Fruit fly (Drosophila melanogaster) whole organism, embryonic: ENCODE measurements around the gene CycG.

ENCODE experiments used
- Asciz ChIP-seq: fragments of 200-800 bp; sonication (Bioruptor generic); optimal IDR thresholded peaks from 2 replicates; lab custom pipeline; 2017; ENCODE audit warnings: missing biosample characterization, mild to moderate bottlenecking, missing genetic modification characterization, missing genetic modification reagents
- Atf3 ChIP-seq: fragments of 200-800 bp; sonication (Bioruptor generic); optimal IDR thresholded peaks from 3 replicates; lab custom pipeline; 2016; ENCODE audit warnings: missing biosample characterization, missing genetic modification characterization
- Blimp-1 ChIP-seq: fragments of 200-800 bp; sonication (Bioruptor generic); optimal IDR thresholded peaks from 3 replicates; lab custom pipeline; 2018; ENCODE audit warnings: missing biosample characterization, missing genetic modification characterization, mild to moderate bottlenecking, moderate library complexity, missing genetic modification reagents
- CG11093 ChIP-seq: fragments of 200-800 bp; sonication (Bioruptor generic); IDR thresholded peaks from 3 replicates; pipeline ENCODE4 v1.3.6; 2022; ENCODE audit warnings: missing biosample characterization, missing genetic modification characterization
- CG12219 ChIP-seq: fragments of 200-800 bp; sonication (Bioruptor generic); optimal IDR thresholded peaks from 3 replicates; lab custom pipeline; 2018; ENCODE audit warnings: missing biosample characterization, mild to moderate bottlenecking, missing genetic modification characterization
- CG15479 ChIP-seq: fragments of 200-800 bp; sonication (Bioruptor generic); optimal IDR thresholded peaks from 3 replicates; lab custom pipeline; 2019; ENCODE audit warnings: missing biosample characterization, mild to moderate bottlenecking, missing genetic modification characterization, moderate library complexity
- CG1647 ChIP-seq: fragments of 200-800 bp; sonication (Bioruptor generic); optimal IDR thresholded peaks from 3 replicates; lab custom pipeline; 2016; ENCODE audit warnings: missing biosample characterization, missing genetic modification characterization
- CG16813 ChIP-seq: fragments of 200-800 bp; sonication (Bioruptor generic); IDR thresholded peaks from 3 replicates; pipeline ENCODE4 v1.3.6; 2022; ENCODE audit warnings: missing biosample characterization, missing genetic modification characterization; ENCODE audit not compliant: partially characterized antibody
- CG2120 ChIP-seq: fragments of 200-800 bp; sonication (Bioruptor generic); optimal IDR thresholded peaks from 3 replicates; lab custom pipeline; 2016; ENCODE audit warnings: missing biosample characterization, missing genetic modification characterization
- CG32532 ChIP-seq: fragments of 200-800 bp; sonication (Bioruptor generic); IDR thresholded peaks from 2 replicates; pipeline ENCODE4 v1.3.6; 2022; ENCODE audit warnings: missing biosample characterization, missing genetic modification characterization
- CG4424 ChIP-seq: fragments of 200-800 bp; sonication (Bioruptor generic); optimal IDR thresholded peaks from 3 replicates; lab custom pipeline; 2016; ENCODE audit warnings: missing biosample characterization, missing genetic modification characterization
- CG6791 ChIP-seq: fragments of 200-800 bp; sonication (Bioruptor generic); IDR thresholded peaks from 3 replicates; pipeline ENCODE4 v1.3.6; 2022; ENCODE audit warnings: missing biosample characterization, missing genetic modification characterization; ENCODE audit not compliant: partially characterized antibody
- CG9727 ChIP-seq: fragments of 200-800 bp; sonication (Bioruptor generic); optimal IDR thresholded peaks from 3 replicates; lab custom pipeline; 2017; ENCODE audit warnings: missing biosample characterization, mild to moderate bottlenecking, missing genetic modification characterization
- CoRest ChIP-seq: fragments of 200-800 bp; sonication (Bioruptor generic); optimal IDR thresholded peaks from 3 replicates; lab custom pipeline; 2018; ENCODE audit warnings: missing biosample characterization, mild to moderate bottlenecking, missing genetic modification characterization, moderate library complexity
- Dbx ChIP-seq: fragments of 200-800 bp; sonication (Bioruptor generic); IDR thresholded peaks from 3 replicates; pipeline ENCODE4 v1.3.6; 2022; ENCODE audit warnings: missing biosample characterization, missing genetic modification characterization
- Elba2 ChIP-seq: fragments of 200-800 bp; sonication (Bioruptor generic); optimal IDR thresholded peaks from 3 replicates; lab custom pipeline; 2016; ENCODE audit warnings: missing biosample characterization, missing genetic modification characterization
- HHEX ChIP-seq: fragments of 200-800 bp; sonication (Bioruptor generic); optimal IDR thresholded peaks from 3 replicates; lab custom pipeline; 2017; ENCODE audit warnings: missing biosample characterization, mild to moderate bottlenecking, missing genetic modification characterization, missing genetic modification reagents
- HLH54F ChIP-seq: fragments of 200-800 bp; sonication (Bioruptor generic); optimal IDR thresholded peaks from 3 replicates; lab custom pipeline; 2016; ENCODE audit warnings: missing biosample characterization, missing genetic modification characterization
- HLHmδ ChIP-seq: fragments of 200-800 bp; sonication (Bioruptor generic); optimal IDR thresholded peaks from 2 replicates; lab custom pipeline; 2018; ENCODE audit warnings: missing biosample characterization, mild to moderate bottlenecking, missing genetic modification characterization, moderate library complexity
- Hey ChIP-seq: fragments of 200-800 bp; sonication (Bioruptor generic); optimal IDR thresholded peaks from 3 replicates; lab custom pipeline; 2018; ENCODE audit warnings: missing biosample characterization, mild to moderate bottlenecking, missing genetic modification characterization
- Hr39 ChIP-seq: fragments of >200 bp; optimal IDR thresholded peaks from 2 replicates; lab custom pipeline; 2017
- Hr51 ChIP-seq, 2 experiments: fragments of 200-800 bp; sonication (Bioruptor generic); optimal IDR thresholded peaks; 2 replicates in 1 of 2; 3 replicates in 1 of 2; lab custom pipeline; 2016 to 2018; ENCODE audit warnings: missing biosample characterization in 2 of 2, missing genetic modification characterization in 2 of 2, mild to moderate bottlenecking in 1 of 2, moderate library complexity in 1 of 2
- Hr78 ChIP-seq, 2 experiments: fragments of 200-800 bp in 1 of 2; fragments of >200 bp in 1 of 2; sonication (Bioruptor generic) in 1 of 2; optimal IDR thresholded peaks; 2 replicates each; lab custom pipeline; 2017 to 2019; ENCODE audit warnings: missing biosample characterization in 2 of 2, missing genetic modification characterization in 2 of 2, mild to moderate bottlenecking in 1 of 2, moderate library complexity in 1 of 2
- Lim3 ChIP-seq: fragments of 200-800 bp; sonication (Bioruptor generic); IDR thresholded peaks from 2 replicates; pipeline ENCODE4 v1.3.6; 2022; ENCODE audit warnings: missing biosample characterization, missing genetic modification characterization
- Max ChIP-seq: fragments of 200-800 bp; sonication (Bioruptor generic); optimal IDR thresholded peaks from 2 replicates; lab custom pipeline; 2016; ENCODE audit warnings: missing biosample characterization, mild to moderate bottlenecking, missing genetic modification characterization
- Med ChIP-seq: fragments of 200-800 bp; sonication (Bioruptor generic); peaks from one replicate; lab custom pipeline; 2016; ENCODE audit warnings: missing biosample characterization, missing genetic modification characterization, mild to moderate bottlenecking, inconsistent platforms, moderate library complexity
- NC2β ChIP-seq: fragments of 200-800 bp; sonication (Bioruptor generic); optimal IDR thresholded peaks from 2 replicates; lab custom pipeline; 2016; ENCODE audit warnings: missing biosample characterization, missing genetic modification characterization
- Nf-YA ChIP-seq: fragments of 200-800 bp; sonication (Bioruptor generic); IDR thresholded peaks from 2 replicates; pipeline ENCODE4 v1.3.6; 2022; ENCODE audit warnings: missing biosample characterization, missing genetic modification characterization
- Rx ChIP-seq: fragments of 200-800 bp; sonication (Bioruptor generic); IDR thresholded peaks from 2 replicates; pipeline ENCODE4 v1.3.6; 2022; ENCODE audit warnings: missing biosample characterization, missing genetic modification characterization
- Scr ChIP-seq: fragments of 200-800 bp; sonication (Bioruptor generic); IDR thresholded peaks from 2 replicates; pipeline ENCODE4 v1.3.6; 2022; ENCODE audit warnings: missing biosample characterization, missing genetic modification characterization; ENCODE audit not compliant: partially characterized antibody
- Ssrp ChIP-seq: fragments of 200-800 bp; sonication (Bioruptor generic); optimal IDR thresholded peaks from 2 replicates; lab custom pipeline; 2018; ENCODE audit warnings: missing biosample characterization, mild to moderate bottlenecking, missing genetic modification characterization, moderate library complexity
- Taf1 ChIP-seq: fragments of 200-800 bp; sonication (Bioruptor generic); IDR thresholded peaks from 2 replicates; pipeline ENCODE4 v1.3.6; 2022; ENCODE audit warnings: missing biosample characterization, missing genetic modification characterization
- caup ChIP-seq: fragments of 200-800 bp; sonication (Bioruptor generic); optimal IDR thresholded peaks from 3 replicates; lab custom pipeline; 2017; ENCODE audit warnings: missing biosample characterization, mild to moderate bottlenecking, missing genetic modification characterization, moderate library complexity; ENCODE audit not compliant: severe bottlenecking
- chm ChIP-seq: fragments of 200-800 bp; sonication (Bioruptor generic); IDR thresholded peaks from 2 replicates; pipeline ENCODE4 v1.3.6; 2022; ENCODE audit warnings: missing biosample characterization, missing genetic modification characterization
- da ChIP-seq: fragments of 200-800 bp; sonication (Bioruptor generic); optimal IDR thresholded peaks from 2 replicates; lab custom pipeline; 2016; ENCODE audit warnings: missing biosample characterization, missing genetic modification characterization
- dmrt99B ChIP-seq: fragments of 200-800 bp; sonication (Bioruptor generic); optimal IDR thresholded peaks from 2 replicates; lab custom pipeline; 2018; ENCODE audit warnings: missing biosample characterization, mild to moderate bottlenecking, missing genetic modification characterization, moderate library complexity
- eve ChIP-seq, 2 experiments: fragments of >200 bp; optimal IDR thresholded peaks; 2 replicates each; lab custom pipeline; 2017; ENCODE audit warnings: missing biosample characterization in 2 of 2, missing genetic modification characterization in 2 of 2
- gfzf ChIP-seq: fragments of 200-800 bp; sonication (Bioruptor generic); optimal IDR thresholded peaks from 2 replicates; lab custom pipeline; 2016; ENCODE audit warnings: missing biosample characterization, mild to moderate bottlenecking, missing genetic modification characterization, moderate library complexity
- grn ChIP-seq: fragments of 200-800 bp; sonication (Bioruptor generic); optimal IDR thresholded peaks from 3 replicates; lab custom pipeline; 2017; ENCODE audit warnings: missing biosample characterization, missing genetic modification characterization
- kah ChIP-seq: fragments of 200-800 bp; sonication (Bioruptor generic); optimal IDR thresholded peaks from 2 replicates; lab custom pipeline; 2018; ENCODE audit warnings: missing biosample characterization, mild to moderate bottlenecking, missing genetic modification characterization
- nerfin-1 ChIP-seq: fragments of 200-800 bp; sonication (Bioruptor generic); optimal IDR thresholded peaks from 3 replicates; lab custom pipeline; 2019; ENCODE audit warnings: missing biosample characterization, mild to moderate bottlenecking, missing genetic modification characterization, moderate library complexity
- oc ChIP-seq: fragments of 200-800 bp; sonication (Bioruptor generic); optimal IDR thresholded peaks from 2 replicates; lab custom pipeline; 2018; ENCODE audit warnings: missing biosample characterization, mild to moderate bottlenecking, missing genetic modification characterization, moderate library complexity
- onecut ChIP-seq: fragments of 200-800 bp; sonication (Bioruptor generic); IDR thresholded peaks from 2 replicates; pipeline ENCODE4 v1.3.6; 2022; ENCODE audit warnings: missing biosample characterization, missing genetic modification characterization
- phol ChIP-seq: fragments of 200-800 bp; sonication (Bioruptor generic); optimal IDR thresholded peaks from 3 replicates; lab custom pipeline; 2018; ENCODE audit warnings: missing biosample characterization, mild to moderate bottlenecking, missing genetic modification characterization, moderate library complexity
- pros ChIP-seq: fragments of 200-800 bp; sonication (Bioruptor generic); optimal IDR thresholded peaks from 3 replicates; lab custom pipeline; 2019; ENCODE audit warnings: missing biosample characterization, mild to moderate bottlenecking, missing genetic modification characterization, moderate library complexity
- sens ChIP-seq: fragments of 200-800 bp; sonication (Bioruptor generic); peaks from one replicate; lab custom pipeline; 2016; ENCODE audit warnings: missing biosample characterization, missing genetic modification characterization
- sens-2 ChIP-seq: fragments of 200-800 bp; sonication (Bioruptor generic); IDR thresholded peaks from 2 replicates; pipeline ENCODE4 v1.3.6; 2022; ENCODE audit warnings: missing biosample characterization, missing genetic modification characterization
- seq ChIP-seq: fragments of 200-800 bp; sonication (Bioruptor generic); IDR thresholded peaks from 2 replicates; pipeline ENCODE4 v1.3.6; 2022; ENCODE audit warnings: missing biosample characterization, missing genetic modification characterization
- sima ChIP-seq: fragments of 200-800 bp; sonication (Bioruptor generic); optimal IDR thresholded peaks from 2 replicates; lab custom pipeline; 2016; ENCODE audit warnings: missing biosample characterization, missing genetic modification characterization

The CycG gene

dm6 chr3R:31606242-31607143 is 6.0 kb downstream of the CycG start (continued):
- TF ChIP-seq da (no peak), Taf1 (GFP tag; lab: Robert Waterston, UW) (no peak), eve (GFP tag; optimal IDR thresholded peaks at IDR 0.05; lab: Kevin White, UChicago) (no peak), Hr51 (GFP tag; optimal IDR thresholded peaks at IDR 0.05; lab: Kevin White, UChicago) (no peak), kah (peak; percentile 4), Max (GFP tag; lab: Kevin White, UChicago) (no peak), pros (peak; percentile 93), HHEX (GFP tag; lab: Kevin White, UChicago) (no peak), Med (GFP tag; lab: Kevin White, UChicago) (peak; percentile 6), Atf3 (no peak), nerfin-1 (peak; percentile 91), CG16813 (GFP tag; lab: Robert Waterston, UW) (no peak), Hr78 (GFP tag; optimal IDR thresholded peaks at IDR 0.05; lab: Kevin White, UChicago) (peak in 1 of 2 experiments; percentile 32), chm (peak; percentile 16; the same call in 1 of the 2 replicates), seq (GFP tag; lab: Robert Waterston, UW) (peak; percentile 44; the same call in 1 of the 2 replicates), sens-2 (no peak), CG4424 (no peak), Asciz (GFP tag; lab: Kevin White, UChicago) (no peak), sens (peak; percentile 40), CG11093 (no peak), HLHmδ (GFP tag; lab: Kevin White, UChicago) (peak; percentile 10), CG15479 (peak; percentile 93), onecut (GFP tag; lab: Robert Waterston, UW) (no peak), gfzf (GFP tag; lab: Kevin White, UChicago) (peak; percentile 8), oc (tag; lab: Kevin White, UChicago) (no peak), CG9727 (GFP tag; lab: Kevin White, UChicago) (no peak), CG6791 (GFP tag; lab: Robert Waterston, UW) (0 out of 3 replicates have a peak, but pooled peaks have one; percentile 4), CG32532 (GFP tag; lab: Robert Waterston, UW) (no peak), Ssrp (tag; lab: Kevin White, UChicago) (no peak), Elba2 (GFP tag; lab: Kevin White, UChicago) (no peak), CG2120 (GFP tag; lab: Kevin White, UChicago) (no peak), HLH54F (no peak), sima (GFP tag; lab: Kevin White, UChicago) (no peak)

- TF ChIP-seq CG12219 (GFP tag; lab: Kevin White, UChicago) (no peak), grn (GFP tag; lab: Kevin White, UChicago) (peak; percentile 70), Blimp-1 (GFP tag; lab: Kevin White, UChicago) (peak; percentile 58)
- TF ChIP-seq, all 482 proteins: peak for 2
These were observed 6.7 kb downstream of the CycG start for dm6 chr3R:31605790-31606189.

- TF ChIP-seq Hey (tag; lab: Kevin White, UChicago) (no peak), Hr39 (lab: Kevin White, UChicago) (no peak), phol (tag; lab: Kevin White, UChicago) (no peak), Nf-YA (no peak), Lim3 (no peak), caup (GFP tag; lab: Kevin White, UChicago) (no peak), Scr (GFP tag; lab: Robert Waterston, UW) (no peak), Dbx (GFP tag; lab: Robert Waterston, UW) (no peak), dmrt99B (tag; lab: Kevin White, UChicago) (no peak), CG1647 (no peak), CoRest (tag; lab: Kevin White, UChicago) (no peak), NC2β (GFP tag; lab: Kevin White, UChicago) (no peak), Rx (GFP tag; lab: Robert Waterston, UW) (no peak)
These were observed 7.4 kb downstream of the CycG start for dm6 chr3R:31605117-31605432.
